Fruit fly (Drosophila melanogaster) whole organism, embryonic: Measurements from ENCODE around the gene swa.

Source experiments
- Aef1 ChIP-seq: fragments of 200-800 bp; sonication (Bioruptor generic); IDR thresholded peaks from 3 replicates; pipeline ENCODE4 v1.3.6; 2022; ENCODE audit warnings: missing biosample characterization, missing genetic modification characterization
- BEAF-32 ChIP-seq: fragments of 200-800 bp; sonication (Bioruptor generic); optimal IDR thresholded peaks from 3 replicates; lab custom pipeline; 2017; ENCODE audit warnings: missing biosample characterization, missing genetic modification characterization, mild to moderate bottlenecking, moderate library complexity, missing genetic modification reagents
- CG10431 ChIP-seq: fragments of 200-800 bp; sonication (Bioruptor generic); optimal IDR thresholded peaks from 3 replicates; lab custom pipeline; 2018; ENCODE audit warnings: missing biosample characterization, mild to moderate bottlenecking, missing genetic modification characterization
- CG11093 ChIP-seq: fragments of 200-800 bp; sonication (Bioruptor generic); IDR thresholded peaks from 3 replicates; pipeline ENCODE4 v1.3.6; 2022; ENCODE audit warnings: missing biosample characterization, missing genetic modification characterization
- CG11723 ChIP-seq: fragments of 200-800 bp; sonication (Bioruptor generic); optimal IDR thresholded peaks from 2 replicates; lab custom pipeline; 2017; ENCODE audit warnings: missing biosample characterization, mild to moderate bottlenecking, missing genetic modification characterization
- CG12942 ChIP-seq: fragments of 200-800 bp; sonication (Bioruptor generic); optimal IDR thresholded peaks from 3 replicates; lab custom pipeline; 2016; ENCODE audit warnings: missing biosample characterization, missing genetic modification characterization
- CG13296 ChIP-seq: fragments of 200-800 bp; sonication (Bioruptor generic); optimal IDR thresholded peaks from 3 replicates; lab custom pipeline; 2018; ENCODE audit warnings: missing biosample characterization, mild to moderate bottlenecking, missing genetic modification characterization
- CG1602 ChIP-seq: fragments of 200-800 bp; sonication (Bioruptor generic); optimal IDR thresholded peaks from 3 replicates; lab custom pipeline; 2016; ENCODE audit warnings: missing biosample characterization, missing genetic modification characterization
- CG17359 ChIP-seq: fragments of 200-800 bp; sonication (Bioruptor generic); optimal IDR thresholded peaks from 3 replicates; lab custom pipeline; 2018; ENCODE audit warnings: missing biosample characterization, mild to moderate bottlenecking, missing genetic modification characterization, moderate library complexity
- CG1792 ChIP-seq: fragments of 200-800 bp; sonication (Bioruptor generic); optimal IDR thresholded peaks from 2 replicates; lab custom pipeline; 2016; ENCODE audit warnings: missing biosample characterization, missing genetic modification characterization
- CG18476 ChIP-seq: fragments of 200-800 bp; sonication (Bioruptor generic); optimal IDR thresholded peaks from 2 replicates; lab custom pipeline; 2016; ENCODE audit warnings: missing biosample characterization, mild to moderate bottlenecking, missing genetic modification characterization
- CG31365 ChIP-seq: fragments of 200-800 bp; sonication (Bioruptor generic); optimal IDR thresholded peaks from 2 replicates; lab custom pipeline; 2018; ENCODE audit warnings: missing biosample characterization, mild to moderate bottlenecking, missing genetic modification characterization
- CG33213 ChIP-seq: fragments of 200-800 bp; sonication (Bioruptor generic); optimal IDR thresholded peaks from 3 replicates; lab custom pipeline; 2016; ENCODE audit warnings: missing biosample characterization, missing genetic modification characterization
- CG4328 ChIP-seq: fragments of 200-800 bp; sonication (Bioruptor generic); optimal IDR thresholded peaks from 3 replicates; lab custom pipeline; 2017; ENCODE audit warnings: missing biosample characterization, missing genetic modification reagents, missing genetic modification characterization
- CG8281 ChIP-seq: fragments of 200-800 bp; sonication (Bioruptor generic); optimal IDR thresholded peaks from 2 replicates; lab custom pipeline; 2018; ENCODE audit warnings: missing biosample characterization, mild to moderate bottlenecking, missing genetic modification characterization, moderate library complexity
- CG9876 ChIP-seq: fragments of 200-800 bp; sonication (Bioruptor generic); optimal IDR thresholded peaks from 2 replicates; lab custom pipeline; 2016; ENCODE audit warnings: missing biosample characterization, missing genetic modification characterization
- CoRest ChIP-seq: fragments of 200-800 bp; sonication (Bioruptor generic); optimal IDR thresholded peaks from 3 replicates; lab custom pipeline; 2018; ENCODE audit warnings: missing biosample characterization, mild to moderate bottlenecking, missing genetic modification characterization, moderate library complexity
- Dek ChIP-seq: fragments of 200-800 bp; sonication (Bioruptor generic); optimal IDR thresholded peaks from 3 replicates; lab custom pipeline; 2019; ENCODE audit warnings: missing biosample characterization, mild to moderate bottlenecking, missing genetic modification characterization, moderate library complexity
- Dfd ChIP-seq, 2 experiments: fragments of >200 bp; optimal IDR thresholded peaks; 2 replicates each; lab custom pipeline; 2017; ENCODE audit warnings: missing biosample characterization in 2 of 2, missing genetic modification characterization in 2 of 2
- Dll ChIP-seq: fragments of 200-800 bp; sonication (Bioruptor generic); IDR thresholded peaks from 4 replicates; pipeline ENCODE4 v1.3.6; 2022; ENCODE audit warnings: missing biosample characterization, missing genetic modification characterization; ENCODE audit not compliant: partially characterized antibody
- ERR ChIP-seq: fragments of 200-800 bp; sonication (Bioruptor generic); optimal IDR thresholded peaks from 2 replicates; lab custom pipeline; 2016; ENCODE audit warnings: missing biosample characterization, missing genetic modification characterization
- HLH3B ChIP-seq: fragments of 200-800 bp; sonication (Bioruptor generic); IDR thresholded peaks from 2 replicates; pipeline ENCODE4 v1.3.6; 2022; ENCODE audit warnings: missing biosample characterization, missing genetic modification characterization
- Hr78 ChIP-seq, 2 experiments: fragments of 200-800 bp in 1 of 2; fragments of >200 bp in 1 of 2; sonication (Bioruptor generic) in 1 of 2; optimal IDR thresholded peaks; 2 replicates each; lab custom pipeline; 2017 to 2019; ENCODE audit warnings: missing biosample characterization in 2 of 2, missing genetic modification characterization in 2 of 2, mild to moderate bottlenecking in 1 of 2, moderate library complexity in 1 of 2
- Hsf ChIP-seq: fragments of 200-800 bp; sonication (Bioruptor generic); optimal IDR thresholded peaks from 3 replicates; lab custom pipeline; 2016; ENCODE audit warnings: missing biosample characterization, missing genetic modification characterization
- Lhr ChIP-seq: fragments of 200-800 bp; sonication (Bioruptor generic); optimal IDR thresholded peaks from 3 replicates; lab custom pipeline; 2017; ENCODE audit warnings: mild to moderate bottlenecking, missing biosample characterization, missing genetic modification reagents, missing genetic modification characterization
- MESR4 ChIP-seq: fragments of 200-800 bp; sonication (Bioruptor generic); optimal IDR thresholded peaks from 2 replicates; lab custom pipeline; 2018; ENCODE audit warnings: missing biosample characterization, mild to moderate bottlenecking, missing genetic modification characterization, moderate library complexity
- Mad ChIP-seq: fragments of 200-800 bp; sonication (Bioruptor generic); optimal IDR thresholded peaks from 2 replicates; lab custom pipeline; 2016; ENCODE audit warnings: missing biosample characterization, missing genetic modification characterization
- Mes4 ChIP-seq: fragments of 200-800 bp; sonication (Bioruptor generic); optimal IDR thresholded peaks from 2 replicates; lab custom pipeline; 2016; ENCODE audit warnings: missing biosample characterization, missing genetic modification characterization
- Poxn ChIP-seq: fragments of 200-800 bp; sonication (Bioruptor generic); IDR thresholded peaks from 2 replicates; pipeline ENCODE4 v1.3.6; 2022; ENCODE audit warnings: missing biosample characterization, missing genetic modification characterization
- Sin3A ChIP-seq: fragments of >200 bp; optimal IDR thresholded peaks from 2 replicates; lab custom pipeline; 2018
- bigmax ChIP-seq: fragments of 200-800 bp; sonication (Bioruptor generic); optimal IDR thresholded peaks from 2 replicates; lab custom pipeline; 2018; ENCODE audit warnings: missing biosample characterization, mild to moderate bottlenecking, missing genetic modification characterization
- cato ChIP-seq: fragments of 200-800 bp; sonication (Bioruptor generic); optimal IDR thresholded peaks from 2 replicates; lab custom pipeline; 2016; ENCODE audit warnings: missing biosample characterization, missing genetic modification characterization, borderline replicate concordance
- crol ChIP-seq: fragments of 200-800 bp; sonication (Bioruptor generic); IDR thresholded peaks from 2 replicates; pipeline ENCODE4 v1.3.6; 2022; ENCODE audit warnings: missing biosample characterization, missing genetic modification characterization
- dmrt99B ChIP-seq: fragments of 200-800 bp; sonication (Bioruptor generic); optimal IDR thresholded peaks from 2 replicates; lab custom pipeline; 2018; ENCODE audit warnings: missing biosample characterization, mild to moderate bottlenecking, missing genetic modification characterization, moderate library complexity
- dysf ChIP-seq: fragments of 200-800 bp; sonication (Bioruptor generic); IDR thresholded peaks from 3 replicates; pipeline ENCODE4 v1.3.6; 2022; ENCODE audit warnings: missing biosample characterization, missing genetic modification characterization
- gsb ChIP-seq: fragments of 200-800 bp; sonication (Bioruptor generic); IDR thresholded peaks from 2 replicates; pipeline ENCODE4 v1.3.6; 2022; ENCODE audit warnings: missing biosample characterization, missing genetic modification characterization
- ham ChIP-seq: fragments of 200-800 bp; sonication (Bioruptor generic); IDR thresholded peaks from 2 replicates; pipeline ENCODE4 v1.3.6; 2022; ENCODE audit warnings: missing biosample characterization, missing genetic modification characterization
- lov ChIP-seq, 2 experiments: fragments of 200-800 bp in 1 of 2; fragments of >200 bp in 1 of 2; sonication (Bioruptor generic) in 1 of 2; IDR thresholded peaks in 1 of 2; optimal IDR thresholded peaks in 1 of 2; 2 replicates in 1 of 2; 3 replicates in 1 of 2; pipeline versions ENCODE4 v1.3.6 to Lab custom; 2017 to 2022; ENCODE audit warnings: missing biosample characterization in 1 of 2, missing genetic modification characterization in 1 of 2
- nerfin-1 ChIP-seq: fragments of 200-800 bp; sonication (Bioruptor generic); optimal IDR thresholded peaks from 3 replicates; lab custom pipeline; 2019; ENCODE audit warnings: missing biosample characterization, mild to moderate bottlenecking, missing genetic modification characterization, moderate library complexity
- odd ChIP-seq: fragments of 200-800 bp; sonication (Bioruptor generic); optimal IDR thresholded peaks from 2 replicates; lab custom pipeline; 2017; ENCODE audit warnings: missing biosample characterization, mild to moderate bottlenecking, missing genetic modification characterization
- onecut ChIP-seq: fragments of 200-800 bp; sonication (Bioruptor generic); IDR thresholded peaks from 2 replicates; pipeline ENCODE4 v1.3.6; 2022; ENCODE audit warnings: missing biosample characterization, missing genetic modification characterization
- org-1 ChIP-seq: fragments of 200-800 bp; sonication (Bioruptor generic); optimal IDR thresholded peaks from 2 replicates; lab custom pipeline; 2017; ENCODE audit warnings: missing biosample characterization, missing genetic modification characterization
- pum ChIP-seq: fragments of 200-800 bp; sonication (Bioruptor generic); optimal IDR thresholded peaks from 2 replicates; lab custom pipeline; 2016; ENCODE audit warnings: missing biosample characterization, missing genetic modification characterization
- salm ChIP-seq: fragments of 200-800 bp; sonication (Bioruptor generic); optimal IDR thresholded peaks from 2 replicates; lab custom pipeline; 2018; ENCODE audit warnings: missing biosample characterization, mild to moderate bottlenecking, missing genetic modification characterization
- schlank ChIP-seq: fragments of 200-800 bp; sonication (Bioruptor generic); optimal IDR thresholded peaks from 2 replicates; lab custom pipeline; 2018; ENCODE audit warnings: missing biosample characterization, mild to moderate bottlenecking, missing genetic modification characterization
- sisA ChIP-seq: fragments of 200-800 bp; sonication (Bioruptor generic); IDR thresholded peaks from 2 replicates; pipeline ENCODE4 v1.3.6; 2022; ENCODE audit warnings: missing biosample characterization, missing genetic modification characterization
- so ChIP-seq: fragments of 200-800 bp; sonication (Bioruptor generic); IDR thresholded peaks from 3 replicates; pipeline ENCODE4 v1.3.6; 2022; ENCODE audit warnings: missing biosample characterization, missing genetic modification characterization
- tin ChIP-seq: fragments of 200-800 bp; sonication (Bioruptor generic); optimal IDR thresholded peaks from 3 replicates; lab custom pipeline; 2016; ENCODE audit warnings: missing biosample characterization, missing genetic modification characterization
- unpg ChIP-seq: fragments of 200-800 bp; sonication (Bioruptor generic); optimal IDR thresholded peaks from 3 replicates; lab custom pipeline; 2018; ENCODE audit warnings: missing biosample characterization, mild to moderate bottlenecking, missing genetic modification characterization, moderate library complexity
- usp ChIP-seq: fragments of >200 bp; optimal IDR thresholded peaks from 2 replicates; lab custom pipeline; 2017; ENCODE audit warnings: missing biosample characterization, missing genetic modification characterization
- zfh1 ChIP-seq: fragments of 200-800 bp; sonication (Bioruptor generic); IDR thresholded peaks from 3 replicates; pipeline ENCODE4 v1.3.6; 2022; ENCODE audit warnings: missing biosample characterization, missing genetic modification characterization

swa gene

dm6 chrX:6353613-6353986 is 11.9 kb downstream of the swa start (continued):
- TF ChIP-seq sisA, result peak; percentile 81
- TF ChIP-seq Hr78 (GFP tag; optimal IDR thresholded peaks at IDR 0.05; lab: Kevin White, UChicago), result peak in 1 of 2 experiments; percentile 81
- peak; percentile 89 for TF ChIP-seq CG17359 (tag; lab: Kevin White, UChicago)
- peak; percentile 87 for TF ChIP-seq org-1 (GFP tag; lab: Kevin White, UChicago)
- no peak for TF ChIP-seq bigmax (GFP tag; lab: Kevin White, UChicago)
- peak; percentile 93 for TF ChIP-seq dmrt99B (tag; lab: Kevin White, UChicago)
- TF ChIP-seq CG13296, result peak; percentile 89
- no peak for TF ChIP-seq Dll
- TF ChIP-seq CG11093, result peak; percentile 67; the same call in 2 of the 3 replicates
- TF ChIP-seq tin (GFP tag; lab: Kevin White, UChicago), result peak; percentile 78
- TF ChIP-seq crol, result 0 out of 2 replicates have a peak, but pooled peaks have one; percentile 14
- peak; percentile 48; the same call in 1 of the 2 replicates for TF ChIP-seq onecut (GFP tag; lab: Robert Waterston, UW)
- TF ChIP-seq usp (GFP tag; lab: Kevin White, UChicago), result no peak
- peak; percentile 75 for TF ChIP-seq cato (GFP tag; lab: Kevin White, UChicago)
- TF ChIP-seq Dfd (GFP tag; optimal IDR thresholded peaks at IDR 0.05; lab: Kevin White, UChicago), result peak in 1 of 2 experiments; percentile 70
- TF ChIP-seq Poxn (GFP tag; lab: Robert Waterston, UW), result peak; percentile 48; the same call in 1 of the 2 replicates
- no peak for TF ChIP-seq CG31365 (tag; lab: Kevin White, UChicago)
- peak; percentile 76 for TF ChIP-seq CG1602 (GFP tag; lab: Kevin White, UChicago)
- TF ChIP-seq Sin3A, result no peak
- peak; percentile 66 for TF ChIP-seq schlank (tag; lab: Kevin White, UChicago)
- peak; percentile 75 for TF ChIP-seq zfh1 (GFP tag; lab: Robert Waterston, UW)
- no peak for TF ChIP-seq CG1792 (GFP tag; lab: Kevin White, UChicago)
- peak; percentile 50 for TF ChIP-seq Mad (GFP tag; lab: Kevin White, UChicago)
- TF ChIP-seq MESR4, result no peak
- no peak for TF ChIP-seq Mes4 (GFP tag; lab: Kevin White, UChicago)
- TF ChIP-seq pum (GFP tag; lab: Kevin White, UChicago), result peak; percentile 27
- TF ChIP-seq ham, result 0 out of 2 replicates have a peak, but pooled peaks have one; percentile 40
- no peak for TF ChIP-seq CG9876 (GFP tag; lab: Kevin White, UChicago)
- peak; percentile 94 for TF ChIP-seq CoRest (tag; lab: Kevin White, UChicago)
- peak; percentile 83 for TF ChIP-seq salm (tag; lab: Kevin White, UChicago)
- peak; percentile 90 for TF ChIP-seq so
- TF ChIP-seq CG11723, result peak; percentile 77
- TF ChIP-seq dysf (GFP tag; lab: Robert Waterston, UW), result peak; percentile 89
- TF ChIP-seq Aef1, result peak; percentile 69
- peak; percentile 64 for TF ChIP-seq CG18476 (GFP tag; lab: Kevin White, UChicago)
- TF ChIP-seq CG12942 (GFP tag; lab: Kevin White, UChicago), result peak; percentile 63
- peak; percentile 72 for TF ChIP-seq Hsf (GFP tag; lab: Kevin White, UChicago)
- no peak for TF ChIP-seq CG33213 (GFP tag; lab: Kevin White, UChicago)
- TF ChIP-seq odd (GFP tag; lab: Kevin White, UChicago), result peak; percentile 75
- no peak for TF ChIP-seq BEAF-32 (GFP tag; lab: Kevin White, UChicago)
- peak; percentile 70 for TF ChIP-seq CG10431 (GFP tag; lab: Kevin White, UChicago)
- peak; percentile 86 for TF ChIP-seq HLH3B (GFP tag; lab: Robert Waterston, UW)
- TF ChIP-seq lov (optimal IDR thresholded peaks at IDR 0.05; lab: Kevin White, UChicago), result no peak
- TF ChIP-seq lov (GFP tag; IDR thresholded peaks at IDR 0.05; lab: Robert Waterston, UW), result peak; percentile 67; the same call in 1 of the 3 replicates
- no peak for TF ChIP-seq ERR (GFP tag; lab: Kevin White, UChicago)
- peak; percentile 89 for TF ChIP-seq unpg
- TF ChIP-seq Dek (tag; lab: Kevin White, UChicago), result peak; percentile 89
- TF ChIP-seq gsb (GFP tag; lab: Robert Waterston, UW), result peak; percentile 76
- peak; percentile 85 for TF ChIP-seq nerfin-1 (tag; lab: Kevin White, UChicago)
- peak; percentile 76 for TF ChIP-seq CG8281 (tag; lab: Kevin White, UChicago)
- TF ChIP-seq CG4328 (GFP tag; lab: Kevin White, UChicago), result peak; percentile 90
- peak; percentile 76 for TF ChIP-seq Lhr (GFP tag; lab: Kevin White, UChicago)
